Fruit fly (Drosophila melanogaster) whole organism, embryonic: ENCODE measurements around the gene CG34138.

Experiments used
- Aef1 ChIP-seq: fragments of 200-800 bp; sonication (Bioruptor generic); IDR thresholded peaks from 3 replicates; pipeline ENCODE4 v1.3.6; 2022; ENCODE audit warnings: missing biosample characterization, missing genetic modification characterization
- CG10321 ChIP-seq: fragments of 200-800 bp; sonication (Bioruptor generic); IDR thresholded peaks from 2 replicates; pipeline ENCODE4 v1.3.6; 2022; ENCODE audit warnings: missing biosample characterization, missing genetic modification characterization
- CG11247 ChIP-seq: fragments of 200-800 bp; sonication (Bioruptor generic); IDR thresholded peaks from 2 replicates; pipeline ENCODE4 v1.3.6; 2022; ENCODE audit warnings: missing biosample characterization, missing genetic modification characterization
- CG11723 ChIP-seq: fragments of 200-800 bp; sonication (Bioruptor generic); optimal IDR thresholded peaks from 2 replicates; lab custom pipeline; 2017; ENCODE audit warnings: missing biosample characterization, mild to moderate bottlenecking, missing genetic modification characterization
- CG12104 ChIP-seq: fragments of 200-800 bp; sonication (Bioruptor generic); optimal IDR thresholded peaks from 3 replicates; lab custom pipeline; 2016; ENCODE audit warnings: missing biosample characterization, missing genetic modification characterization
- CG13123 ChIP-seq: fragments of 200-800 bp; sonication (Bioruptor generic); optimal IDR thresholded peaks from 2 replicates; lab custom pipeline; 2016; ENCODE audit warnings: missing biosample characterization, missing genetic modification characterization
- CG13775 ChIP-seq: fragments of 200-800 bp; sonication (Bioruptor generic); optimal IDR thresholded peaks from 3 replicates; lab custom pipeline; 2017; ENCODE audit warnings: missing biosample characterization, mild to moderate bottlenecking, missing genetic modification characterization
- CG16815 ChIP-seq: fragments of 200-800 bp; sonication (Bioruptor generic); optimal IDR thresholded peaks from 3 replicates; lab custom pipeline; 2017; ENCODE audit warnings: missing biosample characterization, mild to moderate bottlenecking, missing genetic modification characterization
- CG18011 ChIP-seq: fragments of 200-800 bp; sonication (Bioruptor generic); optimal IDR thresholded peaks from 2 replicates; lab custom pipeline; 2017; ENCODE audit warnings: missing biosample characterization, missing genetic modification characterization, mild to moderate bottlenecking, moderate library complexity, missing genotype
- CG31224 ChIP-seq: fragments of 200-800 bp; sonication (Bioruptor generic); IDR thresholded peaks from 2 replicates; pipeline ENCODE4 v1.3.6; 2022; ENCODE audit warnings: missing biosample characterization, missing genetic modification characterization
- CG31388 ChIP-seq: fragments of 200-800 bp; sonication (Bioruptor generic); optimal IDR thresholded peaks from 2 replicates; lab custom pipeline; 2016; ENCODE audit warnings: missing biosample characterization, missing genetic modification characterization
- CG34376 ChIP-seq: fragments of 200-800 bp; sonication (Bioruptor generic); optimal IDR thresholded peaks from 2 replicates; lab custom pipeline; 2018; ENCODE audit warnings: missing biosample characterization, mild to moderate bottlenecking, missing genetic modification characterization
- CG3726 ChIP-seq: fragments of 200-800 bp; sonication (Bioruptor generic); IDR thresholded peaks from 3 replicates; pipeline ENCODE4, ENCODE4 v1.3.6; 2022; ENCODE audit warnings: missing biosample characterization, missing genetic modification characterization
- CG4360 ChIP-seq: fragments of 200-800 bp; sonication (Bioruptor generic); IDR thresholded peaks from 2 replicates; pipeline ENCODE4 v1.3.6; 2022; ENCODE audit warnings: missing biosample characterization, missing genetic modification characterization
- CG7357 ChIP-seq: fragments of 200-800 bp; sonication (Bioruptor generic); IDR thresholded peaks from 3 replicates; pipeline ENCODE4 v1.3.6; 2022; ENCODE audit warnings: missing biosample characterization, missing genetic modification characterization
- CG7372 ChIP-seq: fragments of 200-800 bp; sonication (Bioruptor generic); IDR thresholded peaks from 2 replicates; pipeline ENCODE4 v1.3.6; 2022; ENCODE audit warnings: missing biosample characterization, missing genetic modification characterization
- CG7987 ChIP-seq: fragments of 200-800 bp; sonication (Bioruptor generic); optimal IDR thresholded peaks from 2 replicates; lab custom pipeline; 2018; ENCODE audit warnings: missing biosample characterization, mild to moderate bottlenecking, missing genetic modification characterization, moderate library complexity
- CG8281 ChIP-seq: fragments of 200-800 bp; sonication (Bioruptor generic); optimal IDR thresholded peaks from 2 replicates; lab custom pipeline; 2018; ENCODE audit warnings: missing biosample characterization, mild to moderate bottlenecking, missing genetic modification characterization, moderate library complexity
- CG8388 ChIP-seq: fragments of 200-800 bp; sonication (Bioruptor generic); optimal IDR thresholded peaks from 2 replicates; lab custom pipeline; 2019; ENCODE audit warnings: missing biosample characterization, mild to moderate bottlenecking, missing genetic modification characterization, moderate library complexity
- CG8944 ChIP-seq: fragments of 200-800 bp; sonication (Bioruptor generic); optimal IDR thresholded peaks from 3 replicates; lab custom pipeline; 2016; ENCODE audit warnings: missing biosample characterization, missing genetic modification characterization
- CG9215 ChIP-seq: fragments of 200-800 bp; sonication (Bioruptor generic); IDR thresholded peaks from 2 replicates; pipeline ENCODE4 v1.3.6; 2022; ENCODE audit warnings: missing biosample characterization, missing genetic modification characterization
- CG9437 ChIP-seq: fragments of 200-800 bp; sonication (Bioruptor generic); optimal IDR thresholded peaks from 2 replicates; lab custom pipeline; 2018; ENCODE audit warnings: missing biosample characterization, mild to moderate bottlenecking, missing genetic modification characterization
- CG9932 ChIP-seq: fragments of 200-800 bp; sonication (Bioruptor generic); IDR thresholded peaks from 2 replicates; pipeline ENCODE4 v1.3.6; 2022; ENCODE audit warnings: missing biosample characterization, missing genetic modification characterization
- CoRest ChIP-seq: fragments of 200-800 bp; sonication (Bioruptor generic); optimal IDR thresholded peaks from 3 replicates; lab custom pipeline; 2018; ENCODE audit warnings: missing biosample characterization, mild to moderate bottlenecking, missing genetic modification characterization, moderate library complexity
- ERR ChIP-seq: fragments of 200-800 bp; sonication (Bioruptor generic); optimal IDR thresholded peaks from 2 replicates; lab custom pipeline; 2016; ENCODE audit warnings: missing biosample characterization, missing genetic modification characterization
- Ets97D ChIP-seq: fragments of 200-800 bp; sonication (Bioruptor generic); optimal IDR thresholded peaks from 3 replicates; lab custom pipeline; 2016; ENCODE audit warnings: missing biosample characterization, missing genetic modification characterization
- H2.0 ChIP-seq: fragments of 200-800 bp; sonication (Bioruptor generic); IDR thresholded peaks from 2 replicates; pipeline ENCODE4 v1.3.6; 2022; ENCODE audit warnings: missing biosample characterization, missing genetic modification characterization
- HHEX ChIP-seq: fragments of 200-800 bp; sonication (Bioruptor generic); optimal IDR thresholded peaks from 3 replicates; lab custom pipeline; 2017; ENCODE audit warnings: missing biosample characterization, mild to moderate bottlenecking, missing genetic modification characterization, missing genetic modification reagents
- HLH4C ChIP-seq: fragments of 200-800 bp; sonication (Bioruptor generic); IDR thresholded peaks from 3 replicates; pipeline ENCODE4 v1.3.6; 2022; ENCODE audit warnings: missing biosample characterization, missing genetic modification characterization; ENCODE audit not compliant: partially characterized antibody
- Hmr ChIP-seq: fragments of 200-800 bp; sonication (Bioruptor generic); optimal IDR thresholded peaks from 3 replicates; lab custom pipeline; 2017; ENCODE audit warnings: mild to moderate bottlenecking, missing biosample characterization, missing genetic modification reagents, missing genetic modification characterization
- Max ChIP-seq: fragments of 200-800 bp; sonication (Bioruptor generic); optimal IDR thresholded peaks from 2 replicates; lab custom pipeline; 2016; ENCODE audit warnings: missing biosample characterization, mild to moderate bottlenecking, missing genetic modification characterization
- Optix ChIP-seq: fragments of 200-800 bp; sonication (Bioruptor generic); IDR thresholded peaks from 3 replicates; pipeline ENCODE4 v1.3.6; 2022; ENCODE audit warnings: missing biosample characterization, missing genetic modification characterization
- PHDP ChIP-seq: fragments of 200-800 bp; sonication (Bioruptor generic); optimal IDR thresholded peaks from 3 replicates; lab custom pipeline; 2018; ENCODE audit warnings: missing biosample characterization, mild to moderate bottlenecking, missing genetic modification characterization, moderate library complexity
- Poxn ChIP-seq: fragments of 200-800 bp; sonication (Bioruptor generic); IDR thresholded peaks from 2 replicates; pipeline ENCODE4 v1.3.6; 2022; ENCODE audit warnings: missing biosample characterization, missing genetic modification characterization
- Rfx ChIP-seq: fragments of 200-800 bp; sonication (Bioruptor generic); IDR thresholded peaks from 2 replicates; pipeline ENCODE4 v1.3.6; 2022; ENCODE audit warnings: missing biosample characterization, missing genetic modification characterization
- YL-1 ChIP-seq: fragments of 200-800 bp; sonication (Bioruptor generic); optimal IDR thresholded peaks from 3 replicates; lab custom pipeline; 2017; ENCODE audit warnings: missing biosample characterization, mild to moderate bottlenecking, missing genetic modification characterization
- bcd ChIP-seq: fragments of 200-800 bp; sonication (Bioruptor generic); optimal IDR thresholded peaks from 2 replicates; lab custom pipeline; 2017; ENCODE audit warnings: missing biosample characterization, mild to moderate bottlenecking, missing genetic modification characterization
- bsh ChIP-seq, 2 experiments: fragments of 200-800 bp; sonication (Bioruptor generic); optimal IDR thresholded peaks; 2 replicates each; lab custom pipeline; 2017 to 2018; ENCODE audit warnings: mild to moderate bottlenecking in 2 of 2, missing biosample characterization in 2 of 2, missing genetic modification characterization in 2 of 2, moderate library complexity in 1 of 2
- cad ChIP-seq: fragments of >200 bp; optimal IDR thresholded peaks from 2 replicates; lab custom pipeline; 2017; ENCODE audit warnings: missing biosample characterization, missing genetic modification characterization
- exex ChIP-seq: fragments of 200-800 bp; sonication (Bioruptor generic); optimal IDR thresholded peaks from 4 replicates; lab custom pipeline; 2018; ENCODE audit warnings: missing biosample characterization, mild to moderate bottlenecking, missing genetic modification characterization, moderate library complexity
- fd64A ChIP-seq: fragments of 200-800 bp; sonication (Bioruptor generic); optimal IDR thresholded peaks from 3 replicates; lab custom pipeline; 2018; ENCODE audit warnings: missing biosample characterization, mild to moderate bottlenecking, missing genetic modification characterization
- fd96Cb ChIP-seq: fragments of 200-800 bp; sonication (Bioruptor generic); optimal IDR thresholded peaks from 2 replicates; lab custom pipeline; 2018; ENCODE audit warnings: missing biosample characterization, mild to moderate bottlenecking, missing genetic modification characterization, moderate library complexity
- ham ChIP-seq: fragments of 200-800 bp; sonication (Bioruptor generic); IDR thresholded peaks from 2 replicates; pipeline ENCODE4 v1.3.6; 2022; ENCODE audit warnings: missing biosample characterization, missing genetic modification characterization
- jumu ChIP-seq: fragments of 200-800 bp; sonication (Bioruptor generic); optimal IDR thresholded peaks from 3 replicates; lab custom pipeline; 2016; ENCODE audit warnings: missing biosample characterization, missing genetic modification characterization
- pb ChIP-seq: fragments of 200-800 bp; sonication (Bioruptor generic); optimal IDR thresholded peaks from 3 replicates; lab custom pipeline; 2016; ENCODE audit warnings: missing biosample characterization, missing genetic modification characterization
- sd ChIP-seq: fragments of 200-800 bp; sonication (Bioruptor generic); optimal IDR thresholded peaks from 3 replicates; lab custom pipeline; 2018; ENCODE audit warnings: missing biosample characterization, mild to moderate bottlenecking, missing genetic modification characterization, moderate library complexity
- sisA ChIP-seq: fragments of 200-800 bp; sonication (Bioruptor generic); IDR thresholded peaks from 2 replicates; pipeline ENCODE4 v1.3.6; 2022; ENCODE audit warnings: missing biosample characterization, missing genetic modification characterization
- slp2 ChIP-seq: fragments of 200-800 bp; sonication (Bioruptor generic); optimal IDR thresholded peaks from 2 replicates; lab custom pipeline; 2016; ENCODE audit warnings: missing biosample characterization, missing genetic modification characterization
- tna ChIP-seq: fragments of 200-800 bp; sonication (Bioruptor generic); IDR thresholded peaks from 2 replicates; pipeline ENCODE4 v1.3.6; 2022; ENCODE audit warnings: missing biosample characterization, missing genetic modification characterization; ENCODE audit not compliant: partially characterized antibody
- vfl ChIP-seq: fragments of 200-800 bp; sonication (Bioruptor generic); optimal IDR thresholded peaks from 2 replicates; lab custom pipeline; 2016; ENCODE audit warnings: missing biosample characterization, missing genetic modification characterization
- zen ChIP-seq: fragments of 200-800 bp; sonication (Bioruptor generic); optimal IDR thresholded peaks from 3 replicates; lab custom pipeline; 2018; ENCODE audit warnings: missing biosample characterization, mild to moderate bottlenecking, missing genetic modification characterization, moderate library complexity

CG34138 gene

dm6 chr3R:19623606-19624005, 11.1 kb upstream of the CG34138 start (continued):
- TF ChIP-seq CG18011 (no peak), Rfx (GFP tag; lab: Robert Waterston, UW) (peak; percentile 79), CG8281 (tag; lab: Kevin White, UChicago) (no peak), PHDP (peak; percentile 36), CG8388 (GFP tag; lab: Kevin White, UChicago) (peak; percentile 56), fd64A (GFP tag; lab: Kevin White, UChicago) (no peak), Aef1 (GFP tag; lab: Robert Waterston, UW) (peak; percentile 62), CG9215 (GFP tag; lab: Robert Waterston, UW) (no peak; the same call in 1 of the 2 replicates), Poxn (GFP tag; lab: Robert Waterston, UW) (0 out of 2 replicates have a peak, but pooled peaks have one; percentile 39), CG16815 (GFP tag; lab: Kevin White, UChicago) (peak; percentile 14), CG11247 (GFP tag; lab: Robert Waterston, UW) (no peak), CG7987 (no peak), Ets97D (peak; percentile 36), ham (GFP tag; lab: Robert Waterston, UW) (no peak), H2.0 (GFP tag; lab: Robert Waterston, UW) (no peak), CG31224 (GFP tag; lab: Robert Waterston, UW) (0 out of 2 replicates have a peak, but pooled peaks have one; percentile 36), CG8944 (GFP tag; lab: Kevin White, UChicago) (peak; percentile 56), cad (no peak), CG7372 (GFP tag; lab: Robert Waterston, UW) (peak; percentile 17; the same call in 1 of the 2 replicates), tna (GFP tag; lab: Robert Waterston, UW) (no peak), zen (no peak), Hmr (peak; percentile 43), HLH4C (GFP tag; lab: Robert Waterston, UW) (no peak), CG11723 (peak; percentile 4), jumu (GFP tag; lab: Kevin White, UChicago) (peak; percentile 18), exex (tag; lab: Kevin White, UChicago) (no peak), CG4360 (GFP tag; lab: Robert Waterston, UW) (no peak), vfl (no peak), bcd (GFP tag; lab: Kevin White, UChicago) (peak; percentile 48), ERR (no peak), CG9437 (GFP tag; lab: Kevin White, UChicago) (peak; percentile 26), bsh (GFP tag; optimal IDR thresholded peaks at IDR 0.05; lab: Kevin White, UChicago) (peak in 1 of 2 experiments; percentile 68), fd96Cb (tag; lab: Kevin White, UChicago) (peak; percentile 62), Max (peak; percentile 1), sisA (GFP tag; lab: Robert Waterston, UW) (peak; percentile 74), CG3726 (peak; percentile 55; the same call in 1 of the 3 replicates), Optix (GFP tag; lab: Robert Waterston, UW) (peak; percentile 70; the same call in 2 of the 3 replicates), CG34376 (GFP tag; lab: Kevin White, UChicago) (no peak), YL-1 (no peak), CG7357 (peak; percentile 58; the same call in 2 of the 3 replicates), CG13123 (GFP tag; lab: Kevin White, UChicago) (no peak), CG13775 (GFP tag; lab: Kevin White, UChicago) (no peak), pb (peak; percentile 54), CG9932 (GFP tag; lab: Robert Waterston, UW) (peak; percentile 54; the same call in 1 of the 2 replicates), CG31388 (GFP tag; lab: Kevin White, UChicago) (peak; percentile 28), CoRest (tag; lab: Kevin White, UChicago) (peak; percentile 46), CG10321 (GFP tag; lab: Robert Waterston, UW) (peak; percentile 37; the same call in 1 of the 2 replicates), slp2 (GFP tag; lab: Kevin White, UChicago) (peak; percentile 36), CG12104 (no peak), HHEX (GFP tag; lab: Kevin White, UChicago) (peak; percentile 65), sd (tag; lab: Kevin White, UChicago) (no peak)
